Fruit fly (Drosophila melanogaster) whole organism, embryonic: Measurements from ENCODE around the gene Rab7.
A peak's percentile ranks its signal among the peaks of the same experiment; 100 is the strongest.

Experiments used
- CG10366 ChIP-seq: fragments of 200-800 bp; sonication (Bioruptor generic); IDR thresholded peaks from 2 replicates; pipeline ENCODE4 v1.3.6; 2022; ENCODE audit warnings: missing biosample characterization, missing genetic modification characterization
- CG10654 ChIP-seq: fragments of 200-800 bp; sonication (Bioruptor generic); optimal IDR thresholded peaks from 2 replicates; lab custom pipeline; 2016; ENCODE audit warnings: missing biosample characterization, missing genetic modification characterization
- CG11398 ChIP-seq: fragments of 200-800 bp; sonication (Bioruptor generic); optimal IDR thresholded peaks from 2 replicates; lab custom pipeline; 2016; ENCODE audit warnings: missing biosample characterization, missing genetic modification characterization
- CG12155 ChIP-seq: fragments of 200-800 bp; sonication (Bioruptor generic); optimal IDR thresholded peaks from 3 replicates; lab custom pipeline; 2016; ENCODE audit warnings: missing biosample characterization, missing genetic modification characterization
- CG12236 ChIP-seq: fragments of 200-800 bp; sonication (Bioruptor generic); optimal IDR thresholded peaks from 2 replicates; lab custom pipeline; 2016; ENCODE audit warnings: missing biosample characterization, missing genetic modification characterization
- CG12744 ChIP-seq: fragments of 200-800 bp; sonication (Bioruptor generic); optimal IDR thresholded peaks from 2 replicates; lab custom pipeline; 2016; ENCODE audit warnings: missing biosample characterization, missing genetic modification characterization
- CG12769 ChIP-seq: fragments of 200-800 bp; sonication (Bioruptor generic); optimal IDR thresholded peaks from 2 replicates; lab custom pipeline; 2019; ENCODE audit warnings: missing biosample characterization, mild to moderate bottlenecking, missing genetic modification characterization, moderate library complexity
- CG15479 ChIP-seq: fragments of 200-800 bp; sonication (Bioruptor generic); optimal IDR thresholded peaks from 3 replicates; lab custom pipeline; 2019; ENCODE audit warnings: missing biosample characterization, mild to moderate bottlenecking, missing genetic modification characterization, moderate library complexity
- CG1602 ChIP-seq: fragments of 200-800 bp; sonication (Bioruptor generic); optimal IDR thresholded peaks from 3 replicates; lab custom pipeline; 2016; ENCODE audit warnings: missing biosample characterization, missing genetic modification characterization
- CG17829 ChIP-seq: fragments of 200-800 bp; optimal IDR thresholded peaks from 2 replicates; lab custom pipeline; 2019; ENCODE audit warnings: missing biosample characterization, mild to moderate bottlenecking, missing genetic modification characterization, moderate library complexity
- CG18476 ChIP-seq: fragments of 200-800 bp; sonication (Bioruptor generic); optimal IDR thresholded peaks from 2 replicates; lab custom pipeline; 2016; ENCODE audit warnings: missing biosample characterization, mild to moderate bottlenecking, missing genetic modification characterization
- CG34224 ChIP-seq: fragments of 200-800 bp; sonication (Bioruptor generic); IDR thresholded peaks from 3 replicates; pipeline ENCODE4 v1.3.6; 2022; ENCODE audit warnings: missing biosample characterization, missing genetic modification characterization; ENCODE audit not compliant: partially characterized antibody
- CG3838 ChIP-seq: fragments of 200-800 bp; sonication (Bioruptor generic); optimal IDR thresholded peaks from 3 replicates; lab custom pipeline; 2016; ENCODE audit warnings: missing biosample characterization, missing genetic modification characterization
- CG4360 ChIP-seq: fragments of 200-800 bp; sonication (Bioruptor generic); IDR thresholded peaks from 2 replicates; pipeline ENCODE4 v1.3.6; 2022; ENCODE audit warnings: missing biosample characterization, missing genetic modification characterization
- CG4404 ChIP-seq: fragments of 200-800 bp; sonication (Bioruptor generic); IDR thresholded peaks from 2 replicates; pipeline ENCODE4 v1.3.6; 2022; ENCODE audit warnings: missing biosample characterization, missing genetic modification characterization
- CG7963 ChIP-seq: fragments of 200-800 bp; sonication (Bioruptor generic); IDR thresholded peaks from 3 replicates; pipeline ENCODE4 v1.3.6; 2022; ENCODE audit warnings: missing biosample characterization, missing genetic modification characterization; ENCODE audit not compliant: partially characterized antibody
- CG8281 ChIP-seq: fragments of 200-800 bp; sonication (Bioruptor generic); optimal IDR thresholded peaks from 2 replicates; lab custom pipeline; 2018; ENCODE audit warnings: missing biosample characterization, mild to moderate bottlenecking, missing genetic modification characterization, moderate library complexity
- CG9797 ChIP-seq: fragments of 200-800 bp; sonication (Bioruptor generic); optimal IDR thresholded peaks from 3 replicates; lab custom pipeline; 2018; ENCODE audit warnings: missing biosample characterization, mild to moderate bottlenecking, missing genetic modification characterization
- CG9932 ChIP-seq: fragments of 200-800 bp; sonication (Bioruptor generic); IDR thresholded peaks from 2 replicates; pipeline ENCODE4 v1.3.6; 2022; ENCODE audit warnings: missing biosample characterization, missing genetic modification characterization
- CkIIα-i1 ChIP-seq: fragments of 200-800 bp; sonication (Bioruptor generic); IDR thresholded peaks from 2 replicates; pipeline ENCODE4 v1.3.6; 2022; ENCODE audit warnings: missing biosample characterization, missing genetic modification characterization
- E2f1 ChIP-seq: fragments of 200-800 bp; sonication (Bioruptor generic); IDR thresholded peaks from 2 replicates; pipeline ENCODE4 v1.3.6; 2022; ENCODE audit warnings: missing biosample characterization, missing genetic modification characterization
- Hand ChIP-seq: fragments of 200-800 bp; sonication (Bioruptor generic); optimal IDR thresholded peaks from 2 replicates; lab custom pipeline; 2017; ENCODE audit warnings: mild to moderate bottlenecking, missing biosample characterization, missing genetic modification reagents, missing genetic modification characterization
- Hey ChIP-seq: fragments of 200-800 bp; sonication (Bioruptor generic); optimal IDR thresholded peaks from 3 replicates; lab custom pipeline; 2018; ENCODE audit warnings: missing biosample characterization, mild to moderate bottlenecking, missing genetic modification characterization
- Hr78 ChIP-seq, 2 experiments: fragments of 200-800 bp in 1 of 2; fragments of >200 bp in 1 of 2; sonication (Bioruptor generic) in 1 of 2; optimal IDR thresholded peaks; 2 replicates each; lab custom pipeline; 2017 to 2019; ENCODE audit warnings: missing biosample characterization in 2 of 2, missing genetic modification characterization in 2 of 2, mild to moderate bottlenecking in 1 of 2, moderate library complexity in 1 of 2
- Optix ChIP-seq: fragments of 200-800 bp; sonication (Bioruptor generic); IDR thresholded peaks from 3 replicates; pipeline ENCODE4 v1.3.6; 2022; ENCODE audit warnings: missing biosample characterization, missing genetic modification characterization
- Ssrp ChIP-seq: fragments of 200-800 bp; sonication (Bioruptor generic); optimal IDR thresholded peaks from 2 replicates; lab custom pipeline; 2018; ENCODE audit warnings: missing biosample characterization, mild to moderate bottlenecking, missing genetic modification characterization, moderate library complexity
- ara ChIP-seq: fragments of 200-800 bp; sonication (Bioruptor generic); IDR thresholded peaks from 2 replicates; pipeline ENCODE4 v1.3.6; 2022; ENCODE audit warnings: missing biosample characterization, missing genetic modification characterization
- bigmax ChIP-seq: fragments of 200-800 bp; sonication (Bioruptor generic); optimal IDR thresholded peaks from 2 replicates; lab custom pipeline; 2018; ENCODE audit warnings: missing biosample characterization, mild to moderate bottlenecking, missing genetic modification characterization
- chinmo ChIP-seq: fragments of 200-800 bp; sonication (Bioruptor generic); IDR thresholded peaks from 4 replicates; pipeline ENCODE4 v1.3.6; 2022; ENCODE audit warnings: missing biosample characterization, missing genetic modification characterization; ENCODE audit not compliant: partially characterized antibody
- ci ChIP-seq: fragments of 200-800 bp; sonication (Bioruptor generic); IDR thresholded peaks from 3 replicates; pipeline ENCODE4 v1.3.6; 2022; ENCODE audit warnings: missing biosample characterization, missing genetic modification characterization
- cwo ChIP-seq: fragments of 200-800 bp; sonication (Bioruptor generic); optimal IDR thresholded peaks from 3 replicates; lab custom pipeline; 2017; ENCODE audit warnings: missing biosample characterization, missing genetic modification characterization, mild to moderate bottlenecking, moderate library complexity, missing genetic modification reagents
- ewg ChIP-seq: fragments of 200-800 bp; sonication (Bioruptor generic); optimal IDR thresholded peaks from 3 replicates; lab custom pipeline; 2017; ENCODE audit warnings: mild to moderate bottlenecking, missing biosample characterization, missing genetic modification reagents, missing genetic modification characterization
- fd3F ChIP-seq: fragments of 200-800 bp; sonication (Bioruptor generic); optimal IDR thresholded peaks from 2 replicates; lab custom pipeline; 2018; ENCODE audit warnings: missing biosample characterization, mild to moderate bottlenecking, missing genetic modification characterization, moderate library complexity
- insv ChIP-seq, 2 experiments: fragments of 200-800 bp; sonication (Bioruptor generic); optimal IDR thresholded peaks; 3 replicates each; lab custom pipeline; 2016 to 2018; ENCODE audit warnings: missing biosample characterization in 2 of 2, missing genetic modification characterization in 2 of 2
- jigr1 ChIP-seq: fragments of 200-800 bp; sonication (Bioruptor generic); IDR thresholded peaks from 3 replicates; pipeline ENCODE4 v1.3.6; 2022; ENCODE audit warnings: missing biosample characterization, missing genetic modification characterization
- jing ChIP-seq: fragments of 200-800 bp; sonication (Bioruptor generic); optimal IDR thresholded peaks from 2 replicates; lab custom pipeline; 2018; ENCODE audit warnings: missing biosample characterization, mild to moderate bottlenecking, missing genetic modification characterization
- ken ChIP-seq: fragments of 200-800 bp; sonication (Bioruptor generic); IDR thresholded peaks from 3 replicates; pipeline ENCODE4 v1.3.6; 2022; ENCODE audit warnings: missing biosample characterization, missing genetic modification characterization
- klu ChIP-seq: fragments of 200-800 bp; sonication (Bioruptor generic); IDR thresholded peaks from 2 replicates; pipeline ENCODE4 v1.3.6; 2022; ENCODE audit warnings: missing biosample characterization, missing genetic modification characterization
- lov ChIP-seq, 2 experiments: fragments of 200-800 bp in 1 of 2; fragments of >200 bp in 1 of 2; sonication (Bioruptor generic) in 1 of 2; IDR thresholded peaks in 1 of 2; optimal IDR thresholded peaks in 1 of 2; 2 replicates in 1 of 2; 3 replicates in 1 of 2; pipeline versions ENCODE4 v1.3.6 to Lab custom; 2017 to 2022; ENCODE audit warnings: missing biosample characterization in 1 of 2, missing genetic modification characterization in 1 of 2
- nmo ChIP-seq: fragments of 200-800 bp; sonication (Bioruptor generic); optimal IDR thresholded peaks from 2 replicates; lab custom pipeline; 2018; ENCODE audit warnings: missing biosample characterization, mild to moderate bottlenecking, missing genetic modification characterization, moderate library complexity
- oc ChIP-seq: fragments of 200-800 bp; sonication (Bioruptor generic); optimal IDR thresholded peaks from 2 replicates; lab custom pipeline; 2018; ENCODE audit warnings: missing biosample characterization, mild to moderate bottlenecking, missing genetic modification characterization, moderate library complexity
- pan ChIP-seq, 4 experiments: fragments of >200 bp in 3 of 4; fragments of 200-800 bp in 1 of 4; sonication (Bioruptor generic) in 1 of 4; optimal IDR thresholded peaks in 3 of 4; IDR thresholded peaks in 1 of 4; 2 replicates each; pipeline versions ENCODE4 v1.3.6 to Lab custom; 2017 to 2022; ENCODE audit warnings: missing biosample characterization in 2 of 4, missing genetic modification characterization in 2 of 4, mixed read lengths in 1 of 4
- pb ChIP-seq: fragments of 200-800 bp; sonication (Bioruptor generic); optimal IDR thresholded peaks from 3 replicates; lab custom pipeline; 2016; ENCODE audit warnings: missing biosample characterization, missing genetic modification characterization
- pzg ChIP-seq: fragments of 200-800 bp; sonication (Bioruptor generic); optimal IDR thresholded peaks from 3 replicates; lab custom pipeline; 2018; ENCODE audit warnings: missing biosample characterization, mild to moderate bottlenecking, missing genetic modification characterization, moderate library complexity
- scrt ChIP-seq: fragments of 200-800 bp; sonication (Bioruptor generic); optimal IDR thresholded peaks from 2 replicates; lab custom pipeline; 2018; ENCODE audit warnings: missing biosample characterization, mild to moderate bottlenecking, missing genetic modification characterization, moderate library complexity
- sens ChIP-seq: fragments of 200-800 bp; sonication (Bioruptor generic); peaks from one replicate; lab custom pipeline; 2016; ENCODE audit warnings: missing biosample characterization, missing genetic modification characterization
- slbo ChIP-seq: fragments of 200-800 bp; sonication (Bioruptor generic); IDR thresholded peaks from 2 replicates; pipeline ENCODE4 v1.3.6; 2022; ENCODE audit warnings: missing biosample characterization, missing genetic modification characterization
- trem ChIP-seq: fragments of 200-800 bp; optimal IDR thresholded peaks from 3 replicates; lab custom pipeline; 2019; ENCODE audit warnings: missing biosample characterization, mild to moderate bottlenecking, missing genetic modification characterization, moderate library complexity

The Rab7 gene

dm6 chr3R:24006449-24007159 lies 13.8 kb downstream of the Rab7 start (continued):
- TF ChIP-seq E2f1 (peak; percentile 26; the same call in 1 of the 2 replicates), CG12769 (tag; lab: Kevin White, UChicago) (peak; percentile 2), ara (GFP tag; lab: Robert Waterston, UW) (no peak), CG12744 (GFP tag; lab: Kevin White, UChicago) (no peak), CG1602 (no peak), pan (optimal IDR thresholded peaks at IDR 0.05; lab: Kevin White, UChicago) (no peak), pan (GFP tag; optimal IDR thresholded peaks at IDR 0.05 in 1 of 2, IDR thresholded peaks at IDR 0.05 in 1 of 2) (peak in 1 of 2 experiments; percentile 19), cwo (GFP tag; lab: Kevin White, UChicago) (peak; percentile 70), CkIIα-i1 (GFP tag; lab: Robert Waterston, UW) (no peak), pb (no peak), CG11398 (no peak), Ssrp (tag; lab: Kevin White, UChicago) (no peak), CG17829 (tag; lab: Kevin White, UChicago) (peak; percentile 0), klu (peak; percentile 25; the same call in 1 of the 2 replicates), sens (peak; percentile 82), jing (no peak), oc (tag; lab: Kevin White, UChicago) (no peak), CG3838 (GFP tag; lab: Kevin White, UChicago) (no peak), slbo (peak; percentile 47), CG10366 (GFP tag; lab: Robert Waterston, UW) (no peak), CG12155 (no peak), lov (optimal IDR thresholded peaks at IDR 0.05; lab: Kevin White, UChicago) (no peak), lov (GFP tag; IDR thresholded peaks at IDR 0.05; lab: Robert Waterston, UW) (no peak), scrt (no peak), CG9797 (GFP tag; lab: Kevin White, UChicago) (no peak), chinmo (GFP tag; lab: Robert Waterston, UW) (0 out of 4 replicates have a peak, but pooled peaks have one; percentile 34), CG8281 (no peak), CG4360 (GFP tag; lab: Robert Waterston, UW) (no peak), nmo (GFP tag; lab: Kevin White, UChicago) (peak; percentile 2), Hand (GFP tag; lab: Kevin White, UChicago) (no peak), jigr1 (no peak), CG18476 (no peak), ken (GFP tag; lab: Robert Waterston, UW) (peak; percentile 48; the same call in 1 of the 3 replicates), Hr78 (GFP tag; optimal IDR thresholded peaks at IDR 0.05; lab: Kevin White, UChicago) (no peak), Optix (0 out of 3 replicates have a peak, but pooled peaks have one; percentile 20), CG9932 (GFP tag; lab: Robert Waterston, UW) (no peak), ci (GFP tag; lab: Robert Waterston, UW) (peak; percentile 45; the same call in 2 of the 3 replicates), trem (tag; lab: Kevin White, UChicago) (no peak), CG10654 (GFP tag; lab: Kevin White, UChicago) (no peak), CG12236 (GFP tag; lab: Kevin White, UChicago) (no peak), insv (GFP tag; optimal IDR thresholded peaks at IDR 0.05; lab: Kevin White, UChicago) (no peak), Hey (peak; percentile 83), fd3F (no peak), CG15479 (GFP tag; lab: Kevin White, UChicago) (no peak), CG4404 (GFP tag; lab: Robert Waterston, UW) (no peak), pzg (no peak), bigmax (GFP tag; lab: Kevin White, UChicago) (no peak), CG7963 (GFP tag; lab: Robert Waterston, UW) (no peak), ewg (GFP tag; lab: Kevin White, UChicago) (no peak), CG34224 (GFP tag; lab: Robert Waterston, UW) (0 out of 3 replicates have a peak, but pooled peaks have one; percentile 25)
